Worm (Caenorhabditis elegans) whole organism, L2 larva: Measurements from ENCODE around the gene Y39G8C.2.

Experiments
- R02D3.7 ChIP-seq: fragments of 150-350 bp; optimal IDR thresholded peaks from 2 replicates; lab custom pipeline; 2014; ENCODE audit warnings: missing biosample characterization, missing genetic modification characterization
- ceh-16 ChIP-seq: fragments of 150-350 bp; optimal IDR thresholded peaks from 2 replicates; lab custom pipeline; 2014; ENCODE audit warnings: missing biosample characterization, missing genetic modification characterization
- lin-11 ChIP-seq: fragments of 150-350 bp; sonication (generic microtip); optimal IDR thresholded peaks from 2 replicates; lab custom pipeline; 2014; ENCODE audit warnings: missing biosample characterization, missing genetic modification characterization, inconsistent platforms, mixed read lengths
- mdl-1 ChIP-seq, 2 experiments: fragments of 150-350 bp in 1 of 2; sonication (generic microtip) in 1 of 2; optimal IDR thresholded peaks; 2 replicates each; lab custom pipeline; 2017; ENCODE audit warnings: missing biosample characterization in 2 of 2, missing genetic modification characterization in 2 of 2
- nhr-21 ChIP-seq: fragments of 150-350 bp; optimal IDR thresholded peaks from 2 replicates; lab custom pipeline; 2014; ENCODE audit warnings: missing biosample characterization, missing genetic modification characterization
- nhr-25 ChIP-seq: fragments of 150-350 bp; sonication (generic microtip); optimal IDR thresholded peaks from 3 replicates; lab custom pipeline; 2014; ENCODE audit warnings: missing biosample characterization, missing genetic modification characterization
- unc-62 ChIP-seq: fragments of 150-350 bp; optimal IDR thresholded peaks from 2 replicates; lab custom pipeline; 2014; ENCODE audit warnings: missing biosample characterization, missing genetic modification reagents, missing genetic modification characterization
- zag-1 ChIP-seq: fragments of 150-350 bp; optimal IDR thresholded peaks from 2 replicates; lab custom pipeline; 2014; ENCODE audit warnings: missing biosample characterization, missing genetic modification characterization
- ztf-1 ChIP-seq: fragments of 200-800 bp; sonication (Bioruptor generic); conservative IDR thresholded peaks from 2 replicates; pipeline ENCODE4 v1.3.6; 2022; ENCODE audit warnings: missing genetic modification characterization, missing compliant biosample characterization
- ztf-11 ChIP-seq: sonication (generic microtip); optimal IDR thresholded peaks from 2 replicates; lab custom pipeline; 2017; ENCODE audit warnings: missing biosample characterization, missing genetic modification characterization

DNA sequence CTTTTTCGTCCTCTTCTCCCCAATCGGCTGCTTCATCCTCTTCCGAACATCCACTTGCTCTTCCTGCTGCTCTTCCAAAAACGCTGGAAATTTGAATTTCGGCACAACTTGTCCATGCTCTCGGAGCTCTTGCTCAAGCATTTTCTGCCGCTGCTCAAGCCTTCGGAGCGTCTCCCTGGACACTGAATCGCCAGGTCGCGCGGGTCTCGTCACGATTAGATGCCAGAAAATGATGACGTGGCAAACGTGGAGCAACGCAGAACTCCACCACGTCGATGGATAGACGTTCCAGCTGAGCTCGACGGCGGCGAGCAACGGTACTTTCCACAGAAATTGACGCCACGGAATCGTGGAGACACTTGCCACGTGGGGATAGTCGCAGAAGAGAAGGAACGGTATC is 31.8 kb upstream of the Y39G8C.2 start:
- TF ChIP-seq nhr-25 (tag; lab: Kevin White, UChicago), result no peak
- no peak for TF ChIP-seq zag-1 (tag; lab: Kevin White, UChicago)
- TF ChIP-seq unc-62, result no peak
- no peak for TF ChIP-seq R02D3.7 (tag; lab: Kevin White, UChicago)
- no peak for TF ChIP-seq mdl-1 (tag; optimal IDR thresholded peaks at IDR 0.05; lab: Kevin White, UChicago)
- TF ChIP-seq ceh-16, result no peak
- no peak for TF ChIP-seq ztf-11 (tag; lab: Kevin White, UChicago)
- TF ChIP-seq nhr-21, result no peak
- TF ChIP-seq ztf-1, result no peak
- no peak for TF ChIP-seq lin-11 (tag; lab: Kevin White, UChicago)
